Fruit fly (Drosophila melanogaster) whole organism, prepupa: ENCODE measurements around the gene CG42272.

Experiments used
- CG11294 ChIP-seq: fragments of 200-800 bp; sonication (Bioruptor generic); IDR thresholded peaks from 2 replicates; pipeline ENCODE4 v1.3.6; 2022; ENCODE audit warnings: missing biosample characterization, missing genetic modification characterization
- CG15336 ChIP-seq: fragments of 200-800 bp; sonication (Bioruptor generic); IDR thresholded peaks from 2 replicates; pipeline ENCODE4 v1.3.6; 2022; ENCODE audit warnings: missing biosample characterization, missing genetic modification characterization
- CG1621 ChIP-seq: fragments of 200-800 bp; sonication (Bioruptor generic); optimal IDR thresholded peaks from 3 replicates; lab custom pipeline; 2018; ENCODE audit warnings: missing biosample characterization, mild to moderate bottlenecking, missing genetic modification characterization
- CG16779 ChIP-seq: fragments of 200-800 bp; sonication (Bioruptor generic); optimal IDR thresholded peaks from 3 replicates; lab custom pipeline; 2017; ENCODE audit warnings: missing biosample characterization, mild to moderate bottlenecking, missing genetic modification characterization
- CG3032 ChIP-seq: fragments of 200-800 bp; optimal IDR thresholded peaks from 2 replicates; lab custom pipeline; 2019; ENCODE audit warnings: missing biosample characterization, mild to moderate bottlenecking, missing genetic modification characterization, moderate library complexity
- CG31627 ChIP-seq: fragments of 200-800 bp; sonication (Bioruptor generic); optimal IDR thresholded peaks from 3 replicates; lab custom pipeline; 2016; ENCODE audit warnings: missing biosample characterization, missing genetic modification characterization
- CG32006 ChIP-seq: fragments of 200-800 bp; sonication (Bioruptor generic); optimal IDR thresholded peaks from 3 replicates; lab custom pipeline; 2017; ENCODE audit warnings: missing biosample characterization, mild to moderate bottlenecking, missing genetic modification characterization
- CG3919 ChIP-seq: fragments of 200-800 bp; sonication (Bioruptor generic); optimal IDR thresholded peaks from 3 replicates; lab custom pipeline; 2016; ENCODE audit warnings: missing biosample characterization, missing genetic modification characterization
- CG4318 ChIP-seq: fragments of 200-800 bp; sonication (Bioruptor generic); optimal IDR thresholded peaks from 3 replicates; lab custom pipeline; 2017; ENCODE audit warnings: missing biosample characterization, mild to moderate bottlenecking, missing genetic modification characterization
- CG6792 ChIP-seq: fragments of 200-800 bp; sonication (Bioruptor generic); optimal IDR thresholded peaks from 3 replicates; lab custom pipeline; 2016; ENCODE audit warnings: missing biosample characterization, missing genetic modification characterization
- CG6808 ChIP-seq: fragments of 200-800 bp; sonication (Bioruptor generic); optimal IDR thresholded peaks from 3 replicates; lab custom pipeline; 2017; ENCODE audit warnings: missing biosample characterization, missing genetic modification characterization, mild to moderate bottlenecking, moderate library complexity, missing genetic modification reagents
- CG6854 ChIP-seq: fragments of 200-800 bp; sonication (Bioruptor generic); optimal IDR thresholded peaks from 2 replicates; lab custom pipeline; 2017; ENCODE audit warnings: missing biosample characterization, mild to moderate bottlenecking, missing genetic modification characterization
- CG8319 ChIP-seq: fragments of 200-800 bp; sonication (Bioruptor generic); optimal IDR thresholded peaks from 3 replicates; lab custom pipeline; 2016; ENCODE audit warnings: missing biosample characterization, missing genetic modification characterization
- CG9139 ChIP-seq: fragments of 200-800 bp; sonication (Bioruptor generic); optimal IDR thresholded peaks from 3 replicates; lab custom pipeline; 2017; ENCODE audit warnings: missing biosample characterization, mild to moderate bottlenecking, missing genetic modification characterization
- Eip75B ChIP-seq: fragments of 200-800 bp; sonication (Bioruptor generic); optimal IDR thresholded peaks from 3 replicates; lab custom pipeline; 2016; ENCODE audit warnings: missing biosample characterization, missing genetic modification characterization
- Eip78C ChIP-seq: fragments of 200-800 bp; sonication (Bioruptor generic); peaks from one replicate; lab custom pipeline; 2016; ENCODE audit warnings: missing biosample characterization, missing genetic modification characterization
- Eip93F ChIP-seq: fragments of 200-800 bp; sonication (Bioruptor generic); optimal IDR thresholded peaks from 2 replicates; lab custom pipeline; 2016; ENCODE audit warnings: missing biosample characterization, mild to moderate bottlenecking, missing genetic modification characterization
- Ets21C ChIP-seq: fragments of 200-800 bp; sonication (Bioruptor generic); optimal IDR thresholded peaks from 3 replicates; lab custom pipeline; 2016; ENCODE audit warnings: missing biosample characterization, missing genetic modification characterization
- Ets96B ChIP-seq: fragments of 200-800 bp; optimal IDR thresholded peaks from 2 replicates; lab custom pipeline; 2019; ENCODE audit warnings: missing biosample characterization, mild to moderate bottlenecking, missing genetic modification characterization, moderate library complexity
- Gug ChIP-seq: fragments of 200-800 bp; sonication (Bioruptor generic); IDR thresholded peaks from 2 replicates; pipeline ENCODE4 v1.3.6; 2022; ENCODE audit warnings: missing biosample characterization, missing genetic modification characterization
- Hr38 ChIP-seq: sonication (Bioruptor generic); optimal IDR thresholded peaks from 2 replicates; lab custom pipeline; 2016; ENCODE audit warnings: missing biosample characterization, missing genetic modification characterization
- Hr4 ChIP-seq: fragments of 200-800 bp; sonication (Bioruptor generic); optimal IDR thresholded peaks from 3 replicates; lab custom pipeline; 2016; ENCODE audit warnings: missing biosample characterization, missing genetic modification characterization
- Lpt ChIP-seq: fragments of 200-800 bp; sonication (Bioruptor generic); optimal IDR thresholded peaks from 3 replicates; lab custom pipeline; 2016; ENCODE audit warnings: missing biosample characterization, missing genetic modification characterization
- Smox ChIP-seq: fragments of 200-800 bp; sonication (Bioruptor generic); optimal IDR thresholded peaks from 3 replicates; lab custom pipeline; 2016; ENCODE audit warnings: missing biosample characterization, missing genetic modification characterization
- Sox14 ChIP-seq: fragments of 200-800 bp; sonication (Bioruptor generic); optimal IDR thresholded peaks from 3 replicates; lab custom pipeline; 2016; ENCODE audit warnings: missing biosample characterization, missing genetic modification characterization
- cyc ChIP-seq: fragments of 200-800 bp; sonication (Bioruptor generic); optimal IDR thresholded peaks from 3 replicates; lab custom pipeline; 2016; ENCODE audit warnings: missing biosample characterization, missing genetic modification characterization
- dac ChIP-seq: fragments of 200-800 bp; sonication (Bioruptor generic); optimal IDR thresholded peaks from 2 replicates; lab custom pipeline; 2017; ENCODE audit warnings: missing biosample characterization, mild to moderate bottlenecking, missing genetic modification characterization
- dsx ChIP-seq: fragments of 200-800 bp; optimal IDR thresholded peaks from 3 replicates; lab custom pipeline; 2019; ENCODE audit warnings: missing biosample characterization, mild to moderate bottlenecking, missing genetic modification characterization, moderate library complexity; ENCODE audit not compliant: poor library complexity, severe bottlenecking
- fkh ChIP-seq: fragments of 200-800 bp; sonication (Bioruptor generic); optimal IDR thresholded peaks from 3 replicates; lab custom pipeline; 2017; ENCODE audit warnings: missing biosample characterization, mild to moderate bottlenecking, missing genetic modification characterization, moderate library complexity
- lz ChIP-seq: fragments of 200-800 bp; sonication (Bioruptor generic); optimal IDR thresholded peaks from 3 replicates; lab custom pipeline; 2016; ENCODE audit warnings: missing biosample characterization, missing genetic modification characterization
- pdm3 ChIP-seq: fragments of 200-800 bp; sonication (Bioruptor generic); optimal IDR thresholded peaks from 3 replicates; lab custom pipeline; 2016; ENCODE audit warnings: missing biosample characterization, missing genetic modification characterization
- salr ChIP-seq, 2 experiments: fragments of 200-800 bp; sonication (Bioruptor generic); optimal IDR thresholded peaks; 3 replicates each; lab custom pipeline; 2016 to 2018; ENCODE audit warnings: missing biosample characterization in 2 of 2, missing genetic modification characterization in 2 of 2, mild to moderate bottlenecking in 1 of 2
- ss ChIP-seq, 2 experiments: fragments of 200-800 bp; sonication (Bioruptor generic); optimal IDR thresholded peaks; 2 replicates in 1 of 2; 3 replicates in 1 of 2; lab custom pipeline; 2017 to 2018; ENCODE audit warnings: mild to moderate bottlenecking in 2 of 2, missing biosample characterization in 2 of 2, missing genetic modification characterization in 2 of 2, moderate library complexity in 1 of 2
- svp ChIP-seq: fragments of 200-800 bp; sonication (Bioruptor generic); peaks from one replicate; lab custom pipeline; 2016; ENCODE audit warnings: missing biosample characterization, missing genetic modification characterization
- topi ChIP-seq: fragments of 200-800 bp; sonication (Bioruptor generic); optimal IDR thresholded peaks from 3 replicates; lab custom pipeline; 2016; ENCODE audit warnings: missing biosample characterization, missing genetic modification characterization
- vri ChIP-seq: fragments of 200-800 bp; sonication (Bioruptor generic); optimal IDR thresholded peaks from 3 replicates; lab custom pipeline; 2016; ENCODE audit warnings: missing biosample characterization, mild to moderate bottlenecking, missing genetic modification characterization

Gene CG42272

DNA sequence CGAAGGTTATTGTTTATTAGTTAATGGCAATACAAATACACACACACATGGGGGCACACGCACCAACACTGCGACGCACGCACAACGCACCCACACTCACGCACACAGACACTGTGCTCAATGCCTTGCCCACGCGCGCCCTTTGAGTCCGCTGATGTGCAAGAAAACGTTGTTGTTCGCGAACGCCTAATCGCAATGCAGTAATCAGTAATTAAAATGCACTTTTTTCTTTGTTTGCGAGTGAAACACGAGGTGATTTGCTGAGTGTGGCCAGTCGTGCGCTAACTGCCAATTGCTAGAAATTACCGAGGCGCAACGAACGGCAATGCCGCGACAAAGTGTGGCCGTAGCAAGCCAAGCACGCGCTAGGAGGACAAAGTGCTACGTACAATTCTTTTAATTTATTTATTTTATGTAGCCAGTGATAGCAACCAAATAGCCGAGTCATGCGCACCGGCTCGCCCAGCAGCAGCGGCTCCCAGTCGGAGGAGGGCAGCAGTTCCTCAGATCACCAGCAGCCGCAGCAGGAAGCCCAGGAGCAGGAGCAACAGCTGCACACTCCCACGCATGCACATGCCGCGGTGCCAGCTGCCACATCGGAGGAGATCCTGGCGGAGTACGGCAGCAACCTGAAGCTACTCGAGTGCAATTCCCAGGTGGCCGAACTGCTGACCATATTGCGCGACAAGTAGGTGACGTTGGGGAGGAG, 8.0 kb downstream of the CG42272 start, which contains the start of the genes S6k and kri:
S6k (minus strand) TSS at position 299 of the 709 bp plus-strand sequence.
kri (plus strand) TSS at position 341 of the 709 bp plus-strand sequence.
- no peak for TF ChIP-seq CG8319 (GFP tag; lab: Kevin White, UChicago)
- TF ChIP-seq pdm3 (GFP tag; lab: Kevin White, UChicago) = peak; percentile 5
- TF ChIP-seq CG3032 (tag; lab: Kevin White, UChicago) = peak; percentile 11
- no peak for TF ChIP-seq Ets21C
- TF ChIP-seq dac = no peak
- TF ChIP-seq CG6808 (GFP tag; lab: Kevin White, UChicago) = peak; percentile 33
- peak; percentile 43 for TF ChIP-seq dsx (GFP tag; lab: Kevin White, UChicago)
- peak; percentile 35 for TF ChIP-seq CG6854
- peak; percentile 79 for TF ChIP-seq fkh (GFP tag; lab: Kevin White, UChicago)
- peak; percentile 17 for TF ChIP-seq CG32006 (GFP tag; lab: Kevin White, UChicago)
- peak; percentile 36 for TF ChIP-seq topi
- no peak for TF ChIP-seq CG11294
- TF ChIP-seq lz = peak; percentile 12
- no peak for TF ChIP-seq salr (GFP tag; optimal IDR thresholded peaks at IDR 0.05; lab: Kevin White, UChicago)
- TF ChIP-seq Hr38 (GFP tag; lab: Kevin White, UChicago) = no peak
- no peak for TF ChIP-seq Hr4 (GFP tag; lab: Kevin White, UChicago)
- peak; percentile 42; the same call in 1 of the 2 replicates for TF ChIP-seq CG15336 (GFP tag; lab: Robert Waterston, UW)
- no peak for TF ChIP-seq CG31627
- peak; percentile 49 to 72 for TF ChIP-seq ss (GFP tag; optimal IDR thresholded peaks at IDR 0.05; lab: Kevin White, UChicago)
- TF ChIP-seq CG1621 (tag; lab: Kevin White, UChicago) = peak; percentile 33
- TF ChIP-seq cyc (GFP tag; lab: Kevin White, UChicago) = peak; percentile 16
- peak; percentile 14 for TF ChIP-seq CG9139
- no peak for TF ChIP-seq Eip93F (GFP tag; lab: Kevin White, UChicago)
- no peak for TF ChIP-seq CG4318 (GFP tag; lab: Kevin White, UChicago)
- peak; percentile 91 for TF ChIP-seq vri
- peak; percentile 90 for TF ChIP-seq svp (GFP tag; lab: Kevin White, UChicago)
- peak; percentile 56 for TF ChIP-seq CG16779 (tag; lab: Kevin White, UChicago)
- peak; percentile 35; the same call in 1 of the 2 replicates for TF ChIP-seq Gug (GFP tag; lab: Robert Waterston, UW)
- TF ChIP-seq Sox14 = peak; percentile 93
- peak; percentile 65 for TF ChIP-seq Eip78C
- TF ChIP-seq Eip75B (GFP tag; lab: Kevin White, UChicago) = peak; percentile 28
- no peak for TF ChIP-seq Ets96B (tag; lab: Kevin White, UChicago)
- peak; percentile 4 for TF ChIP-seq Lpt
- TF ChIP-seq CG3919 (GFP tag; lab: Kevin White, UChicago) = peak; percentile 31
- no peak for TF ChIP-seq CG6792 (GFP tag; lab: Kevin White, UChicago)
- TF ChIP-seq Smox (GFP tag; lab: Kevin White, UChicago) = peak; percentile 3

DNA sequence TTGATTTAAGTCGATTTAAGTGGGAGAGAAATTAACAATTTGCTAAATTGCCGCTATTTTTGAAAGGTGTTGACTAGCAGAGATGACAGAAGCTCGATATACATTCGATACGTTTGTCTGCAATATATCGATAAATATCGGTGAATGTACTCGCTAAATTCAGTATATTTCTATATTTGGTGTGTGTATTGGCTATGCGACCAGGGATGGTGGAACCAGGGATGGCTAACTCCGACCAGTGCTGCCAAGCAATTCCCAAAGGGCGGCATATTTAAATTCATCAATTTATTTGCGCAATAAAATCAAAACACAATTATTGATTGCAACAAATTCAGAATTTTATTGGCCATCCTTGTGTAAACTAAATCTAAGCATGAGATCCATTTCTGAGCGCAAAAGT, 10.2 kb downstream of the CG42272 start, which contains the start of gene mad2:
mad2 (minus strand) TSS at position 78 of the 400 bp plus-strand sequence.
- peak; percentile 100 for TF ChIP-seq CG6808 (GFP tag; lab: Kevin White, UChicago)
- TF ChIP-seq Eip75B (GFP tag; lab: Kevin White, UChicago) = no peak
- TF ChIP-seq Gug (GFP tag; lab: Robert Waterston, UW) = no peak
- peak; percentile 53 for TF ChIP-seq fkh (GFP tag; lab: Kevin White, UChicago)
- no peak for TF ChIP-seq cyc (GFP tag; lab: Kevin White, UChicago)
- TF ChIP-seq Sox14 = no peak

DNA sequence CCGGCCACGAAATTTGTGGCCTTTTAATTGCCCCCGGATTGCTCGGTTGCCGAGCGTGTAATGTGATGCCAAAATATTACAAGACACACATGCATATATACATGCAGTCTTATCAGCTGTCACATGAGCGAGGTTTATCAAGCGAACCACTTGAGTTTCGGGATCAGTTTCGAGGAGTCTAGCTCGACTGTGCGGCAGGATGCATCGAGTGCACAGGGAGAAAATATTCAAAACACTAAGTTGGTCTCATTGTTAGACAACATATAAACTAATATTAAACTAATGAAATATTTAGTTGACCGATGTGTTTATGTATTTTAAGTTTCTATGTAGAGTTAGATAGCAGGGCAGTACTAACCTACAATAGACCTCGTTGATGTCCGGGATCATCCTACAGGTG, 14.3 kb downstream of the CG42272 start:
- peak; percentile 26 for TF ChIP-seq Eip78C
- no peak for TF ChIP-seq ss (GFP tag; optimal IDR thresholded peaks at IDR 0.05; lab: Kevin White, UChicago)
- TF ChIP-seq svp (GFP tag; lab: Kevin White, UChicago) = peak; percentile 67
